Worm (Caenorhabditis elegans) whole organism, L2 larva: ENCODE measurements around the gene cnt-1.

ENCODE experiments used
- C34F6.9 ChIP-seq: fragments of 150-350 bp; optimal IDR thresholded peaks from 2 replicates; lab custom pipeline; 2014; ENCODE audit warnings: missing biosample characterization, missing genetic modification characterization
- F13H6.1 ChIP-seq: sonication (generic microtip); optimal IDR thresholded peaks from 2 replicates; lab custom pipeline; 2016; ENCODE audit warnings: missing genetic modification characterization, missing compliant biosample characterization
- R02D3.7 ChIP-seq: fragments of 150-350 bp; optimal IDR thresholded peaks from 2 replicates; lab custom pipeline; 2014; ENCODE audit warnings: missing biosample characterization, missing genetic modification characterization
- Y55F3AM.14 ChIP-seq: fragments of 200-800 bp; sonication (Bioruptor generic); optimal IDR thresholded peaks from 2 replicates; lab custom pipeline; 2018; ENCODE audit warnings: mild to moderate bottlenecking, missing genetic modification characterization, missing compliant biosample characterization
- ZK546.5 ChIP-seq: sonication (generic microtip); optimal IDR thresholded peaks from 2 replicates; lab custom pipeline; 2017; ENCODE audit warnings: missing biosample characterization, missing genetic modification characterization
- alr-1 ChIP-seq: fragments of 150-350 bp; optimal IDR thresholded peaks from 2 replicates; lab custom pipeline; 2014; ENCODE audit warnings: missing biosample characterization, missing genetic modification characterization
- aly-2 ChIP-seq: fragments of 150-350 bp; optimal IDR thresholded peaks from 2 replicates; lab custom pipeline; 2014; ENCODE audit warnings: missing biosample characterization, missing genetic modification characterization
- ama-1 ChIP-seq: fragments of 150-350 bp; optimal IDR thresholded peaks from 2 replicates; lab custom pipeline; 2018; ENCODE audit warnings: inconsistent platforms
- blmp-1 ChIP-seq: sonication (generic microtip); optimal IDR thresholded peaks from 2 replicates; lab custom pipeline; 2017; ENCODE audit warnings: missing genetic modification characterization, mild to moderate bottlenecking, missing compliant biosample characterization, antibody characterized with exemption, moderate library complexity; ENCODE audit not compliant: insufficient read depth
- ceh-16 ChIP-seq: fragments of 150-350 bp; optimal IDR thresholded peaks from 2 replicates; lab custom pipeline; 2014; ENCODE audit warnings: missing biosample characterization, missing genetic modification characterization
- ceh-82 ChIP-seq: fragments of 150-350 bp; optimal IDR thresholded peaks from 2 replicates; lab custom pipeline; 2014; ENCODE audit warnings: missing biosample characterization, missing genetic modification characterization
- crh-2 ChIP-seq: sonication (generic microtip); optimal IDR thresholded peaks from 2 replicates; lab custom pipeline; 2017; ENCODE audit warnings: missing biosample characterization, missing genetic modification characterization
- dmd-4 ChIP-seq: sonication (generic microtip); optimal IDR thresholded peaks from 2 replicates; lab custom pipeline; 2017; ENCODE audit warnings: missing biosample characterization, missing genetic modification characterization
- egl-27 ChIP-seq: sonication (generic microtip); optimal IDR thresholded peaks from 3 replicates; lab custom pipeline; 2017; ENCODE audit warnings: missing biosample characterization, missing genetic modification reagents, missing genetic modification characterization
- elt-1 ChIP-seq: fragments of 150-350 bp; optimal IDR thresholded peaks from 2 replicates; lab custom pipeline; 2014; ENCODE audit warnings: missing biosample characterization, missing genetic modification characterization
- elt-3 ChIP-seq: sonication (generic microtip); optimal IDR thresholded peaks from 2 replicates; lab custom pipeline; 2017; ENCODE audit warnings: missing biosample characterization, missing genetic modification characterization
- fos-1 ChIP-seq: fragments of 150-350 bp; optimal IDR thresholded peaks from 2 replicates; lab custom pipeline; 2014; ENCODE audit warnings: missing biosample characterization, missing genetic modification characterization
- gmeb-1 ChIP-seq: fragments of 150-350 bp; optimal IDR thresholded peaks from 2 replicates; lab custom pipeline; 2014; ENCODE audit warnings: missing biosample characterization, missing genetic modification characterization
- lin-11 ChIP-seq: fragments of 150-350 bp; sonication (generic microtip); optimal IDR thresholded peaks from 2 replicates; lab custom pipeline; 2014; ENCODE audit warnings: missing biosample characterization, missing genetic modification characterization, inconsistent platforms, mixed read lengths
- lin-39 ChIP-seq: fragments of 150-350 bp; optimal IDR thresholded peaks from 2 replicates; lab custom pipeline; 2014; ENCODE audit warnings: missing biosample characterization, missing genetic modification reagents, missing genetic modification characterization
- mbf-1 ChIP-seq: sonication (generic microtip); optimal IDR thresholded peaks from 2 replicates; lab custom pipeline; 2017; ENCODE audit warnings: missing biosample characterization, missing genetic modification characterization
- mdl-1 ChIP-seq, 2 experiments: fragments of 150-350 bp in 1 of 2; sonication (generic microtip) in 1 of 2; optimal IDR thresholded peaks; 2 replicates each; lab custom pipeline; 2017; ENCODE audit warnings: missing biosample characterization in 2 of 2, missing genetic modification characterization in 2 of 2
- nhr-11 ChIP-seq: fragments of 150-350 bp; optimal IDR thresholded peaks from 2 replicates; lab custom pipeline; 2014; ENCODE audit warnings: missing biosample characterization, missing genetic modification characterization
- nhr-12 ChIP-seq: fragments of 150-350 bp; optimal IDR thresholded peaks from 2 replicates; lab custom pipeline; 2014; ENCODE audit warnings: missing biosample characterization, missing genetic modification characterization
- nhr-129 ChIP-seq: fragments of 150-350 bp; optimal IDR thresholded peaks from 2 replicates; lab custom pipeline; 2014; ENCODE audit warnings: missing biosample characterization, missing genetic modification characterization
- nhr-21 ChIP-seq: fragments of 150-350 bp; optimal IDR thresholded peaks from 2 replicates; lab custom pipeline; 2014; ENCODE audit warnings: missing biosample characterization, missing genetic modification characterization
- nhr-23 ChIP-seq: fragments of 150-350 bp; optimal IDR thresholded peaks from 2 replicates; lab custom pipeline; 2014; ENCODE audit warnings: missing biosample characterization, missing genetic modification reagents, missing genetic modification characterization
- nhr-25 ChIP-seq: fragments of 150-350 bp; sonication (generic microtip); optimal IDR thresholded peaks from 3 replicates; lab custom pipeline; 2014; ENCODE audit warnings: missing biosample characterization, missing genetic modification characterization
- nhr-6 ChIP-seq: fragments of 150-350 bp; optimal IDR thresholded peaks from 2 replicates; lab custom pipeline; 2014; ENCODE audit warnings: missing biosample characterization, missing genetic modification characterization
- nhr-77 ChIP-seq: fragments of 150-350 bp; optimal IDR thresholded peaks from 2 replicates; lab custom pipeline; 2014; ENCODE audit warnings: missing biosample characterization, missing genetic modification characterization
- sem-4 ChIP-seq: fragments of 150-350 bp; optimal IDR thresholded peaks from 2 replicates; lab custom pipeline; 2014; ENCODE audit warnings: missing biosample characterization, missing genetic modification reagents, missing genetic modification characterization
- skn-1 ChIP-seq: sonication (generic microtip); optimal IDR thresholded peaks from 2 replicates; lab custom pipeline; 2017; ENCODE audit warnings: missing biosample characterization, missing genetic modification characterization
- sma-3 ChIP-seq: sonication (generic microtip); optimal IDR thresholded peaks from 2 replicates; lab custom pipeline; 2016; ENCODE audit warnings: missing genetic modification reagents, missing genetic modification characterization, missing compliant biosample characterization
- sma-9 ChIP-seq, 2 experiments: fragments of 150-350 bp in 1 of 2; sonication (generic microtip) in 1 of 2; optimal IDR thresholded peaks; 2 replicates each; lab custom pipeline; 2014 to 2016; ENCODE audit warnings: missing genetic modification characterization in 2 of 2, mild to moderate bottlenecking in 1 of 2, missing biosample characterization in 1 of 2, missing compliant biosample characterization in 1 of 2, missing genetic modification reagents in 1 of 2, moderate library complexity in 1 of 2
- snpc-4 ChIP-seq: fragments of 150-350 bp; optimal IDR thresholded peaks from 2 replicates; lab custom pipeline; 2014; ENCODE audit warnings: missing biosample characterization, missing genetic modification characterization
- unc-39 ChIP-seq: fragments of 150-350 bp; optimal IDR thresholded peaks from 2 replicates; lab custom pipeline; 2014; ENCODE audit warnings: missing biosample characterization, missing genetic modification characterization
- unc-55 ChIP-seq: fragments of 150-350 bp; sonication (generic microtip); optimal IDR thresholded peaks from 3 replicates; lab custom pipeline; 2014; ENCODE audit warnings: missing biosample characterization, missing genetic modification reagents, missing genetic modification characterization
- unc-62 ChIP-seq: fragments of 150-350 bp; optimal IDR thresholded peaks from 2 replicates; lab custom pipeline; 2014; ENCODE audit warnings: missing biosample characterization, missing genetic modification reagents, missing genetic modification characterization
- zag-1 ChIP-seq: fragments of 150-350 bp; optimal IDR thresholded peaks from 2 replicates; lab custom pipeline; 2014; ENCODE audit warnings: missing biosample characterization, missing genetic modification characterization
- ztf-1 ChIP-seq: fragments of 200-800 bp; sonication (Bioruptor generic); conservative IDR thresholded peaks from 2 replicates; pipeline ENCODE4 v1.3.6; 2022; ENCODE audit warnings: missing genetic modification characterization, missing compliant biosample characterization
- ztf-11 ChIP-seq: sonication (generic microtip); optimal IDR thresholded peaks from 2 replicates; lab custom pipeline; 2017; ENCODE audit warnings: missing biosample characterization, missing genetic modification characterization
- ztf-4 ChIP-seq: fragments of 150-350 bp; optimal IDR thresholded peaks from 2 replicates; lab custom pipeline; 2014; ENCODE audit warnings: missing biosample characterization, missing genetic modification characterization

cnt-1 gene

ce11 chrII:12099889-12100288, 11.2 kb upstream of the cnt-1 start, which contains the start of gene Y17G7B.17:
TSS of gene Y17G7B.17 (minus strand) at chrII:12099989.
- no peak for TF ChIP-seq blmp-1 (tag; lab: Kevin White, UChicago)
- TF ChIP-seq ztf-11 (tag; lab: Kevin White, UChicago), result no peak
- TF ChIP-seq egl-27 (tag; lab: Kevin White, UChicago), result no peak
- no peak for TF ChIP-seq ceh-82 (tag; lab: Kevin White, UChicago)
- no peak for TF ChIP-seq crh-2 (tag; lab: Kevin White, UChicago)
- TF ChIP-seq fos-1 (tag; lab: Kevin White, UChicago), result peak; percentile 76

ce11 chrII:12098716-12099115, 10.0 kb upstream of the cnt-1 start:
- TF ChIP-seq nhr-11 (tag; lab: Kevin White, UChicago) (no peak), sem-4 (tag; lab: Kevin White, UChicago) (no peak), ztf-11 (tag; lab: Kevin White, UChicago) (no peak), ama-1 (no peak), nhr-6 (tag; lab: Kevin White, UChicago) (no peak), elt-3 (tag; lab: Kevin White, UChicago) (no peak), egl-27 (tag; lab: Kevin White, UChicago) (no peak), skn-1 (no peak), unc-62 (no peak), aly-2 (tag; lab: Kevin White, UChicago) (no peak), mbf-1 (tag; lab: Kevin White, UChicago) (no peak), alr-1 (no peak), zag-1 (tag; lab: Kevin White, UChicago) (no peak), gmeb-1 (tag; lab: Kevin White, UChicago) (no peak)
- TF ChIP-seq, all 48 proteins: peak for 0

DNA sequence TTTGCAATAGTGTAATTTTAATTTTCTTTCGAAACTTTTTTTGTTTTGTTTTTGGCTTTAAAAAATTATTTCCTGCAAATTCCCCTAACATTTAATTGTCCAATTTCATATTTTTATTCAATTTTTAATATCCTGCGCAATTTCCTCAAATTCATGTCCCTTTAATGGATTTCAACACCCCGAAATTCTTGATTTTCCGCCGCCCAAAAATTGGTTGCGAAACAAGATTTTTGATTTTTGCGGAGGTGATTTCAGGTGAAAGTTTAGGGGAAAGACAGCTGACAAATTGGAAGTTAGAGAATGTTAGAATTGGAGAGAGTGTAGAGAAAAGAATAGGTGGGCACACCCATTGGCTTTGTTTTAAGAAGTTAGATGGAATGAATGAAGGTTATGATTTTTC, 6.4 kb upstream of the cnt-1 start:
- TF ChIP-seq lin-11 (tag; lab: Kevin White, UChicago) (no peak), lin-39 (tag; lab: Kevin White, UChicago) (no peak), nhr-25 (tag; lab: Kevin White, UChicago) (peak; percentile 35), elt-1 (tag; lab: Kevin White, UChicago) (no peak), ama-1 (peak; percentile 64), gmeb-1 (tag; lab: Kevin White, UChicago) (no peak), zag-1 (tag; lab: Kevin White, UChicago) (no peak), alr-1 (no peak), ZK546.5 (tag; lab: Kevin White, UChicago) (no peak), R02D3.7 (tag; lab: Kevin White, UChicago) (no peak), unc-55 (GFP tag; lab: Kevin White, UChicago) (no peak), unc-39 (tag; lab: Kevin White, UChicago) (no peak), nhr-12 (tag; lab: Kevin White, UChicago) (no peak), egl-27 (tag; lab: Kevin White, UChicago) (no peak), fos-1 (tag; lab: Kevin White, UChicago) (no peak), crh-2 (tag; lab: Kevin White, UChicago) (no peak), nhr-129 (tag; lab: Kevin White, UChicago) (no peak), ztf-11 (tag; lab: Kevin White, UChicago) (no peak), ztf-4 (peak; percentile 54), ceh-16 (tag; lab: Kevin White, UChicago) (no peak), blmp-1 (tag; lab: Kevin White, UChicago) (no peak), C34F6.9 (tag; lab: Kevin White, UChicago) (peak; percentile 1), mbf-1 (tag; lab: Kevin White, UChicago) (no peak), nhr-23 (tag; lab: Kevin White, UChicago) (no peak), dmd-4 (no peak), Y55F3AM.14 (GFP tag; lab: Kevin White, UChicago) (no peak)

DNA sequence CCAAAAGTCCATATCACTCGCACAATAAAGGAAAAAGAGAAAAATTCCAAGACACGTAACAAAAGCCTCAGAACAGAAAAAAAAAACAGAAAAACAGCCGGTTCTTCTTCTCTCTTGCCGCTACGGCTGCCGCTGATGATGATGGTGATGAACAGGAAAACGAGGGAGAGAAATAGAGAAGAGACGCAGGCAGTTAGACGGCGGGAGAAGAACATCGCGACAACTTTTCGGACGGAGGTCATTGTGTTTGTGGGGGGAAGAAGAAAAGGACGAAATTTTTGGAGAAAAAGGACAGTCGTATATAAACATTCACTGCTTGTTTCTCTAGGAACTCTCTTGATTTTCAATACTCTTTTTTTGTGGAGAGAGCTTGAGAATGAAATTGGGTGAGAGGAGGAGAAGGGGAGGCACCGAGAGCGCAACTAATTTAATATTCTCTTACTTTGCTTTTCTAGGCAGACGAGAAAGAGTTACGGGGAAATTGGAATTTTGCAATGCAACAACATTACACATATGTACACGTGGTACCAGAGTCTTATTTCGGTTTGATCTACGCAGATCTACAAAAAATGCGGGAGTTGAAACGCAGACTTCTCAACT, 1.0 kb upstream of the cnt-1 start:
- TF ChIP-seq snpc-4 (tag; lab: Kevin White, UChicago), result peak; percentile 19
- peak; percentile 68 for TF ChIP-seq zag-1 (tag; lab: Kevin White, UChicago)
- TF ChIP-seq dmd-4, result no peak
- no peak for TF ChIP-seq ztf-11 (tag; lab: Kevin White, UChicago)
- TF ChIP-seq sma-3 (GFP tag; lab: Kevin White, UChicago), result peak; percentile 31
- peak; percentile 55 for TF ChIP-seq nhr-21
- peak in 1 of 2 experiments; percentile 48 for TF ChIP-seq mdl-1 (tag; optimal IDR thresholded peaks at IDR 0.05; lab: Kevin White, UChicago)
- no peak for TF ChIP-seq blmp-1 (tag; lab: Kevin White, UChicago)
- TF ChIP-seq unc-39 (tag; lab: Kevin White, UChicago), result no peak
- TF ChIP-seq unc-55 (GFP tag; lab: Kevin White, UChicago), result peak; percentile 69
- TF ChIP-seq egl-27 (tag; lab: Kevin White, UChicago), result peak; percentile 61
- no peak for TF ChIP-seq ztf-1
- peak; percentile 57 for TF ChIP-seq gmeb-1 (tag; lab: Kevin White, UChicago)
- no peak for TF ChIP-seq R02D3.7 (tag; lab: Kevin White, UChicago)
- TF ChIP-seq mbf-1 (tag; lab: Kevin White, UChicago), result no peak
- peak; percentile 86 for TF ChIP-seq sem-4 (tag; lab: Kevin White, UChicago)
- TF ChIP-seq C34F6.9 (tag; lab: Kevin White, UChicago), result peak; percentile 83
- TF ChIP-seq nhr-77 (tag; lab: Kevin White, UChicago), result no peak
- TF ChIP-seq nhr-11 (tag; lab: Kevin White, UChicago), result no peak
- TF ChIP-seq F13H6.1 (tag; lab: Kevin White, UChicago), result peak; percentile 77
- TF ChIP-seq fos-1 (tag; lab: Kevin White, UChicago), result peak; percentile 87
- peak; percentile 45 for TF ChIP-seq nhr-129 (tag; lab: Kevin White, UChicago)
- TF ChIP-seq nhr-25 (tag; lab: Kevin White, UChicago), result peak; percentile 60
- peak; percentile 57 for TF ChIP-seq sma-9 (GFP tag; optimal IDR thresholded peaks at IDR 0.05; lab: Kevin White, UChicago)
- no peak for TF ChIP-seq sma-9 (tag; optimal IDR thresholded peaks at IDR 0.05; lab: Kevin White, UChicago)
- TF ChIP-seq lin-11 (tag; lab: Kevin White, UChicago), result no peak
